Worm (Caenorhabditis elegans) whole organism, L2 larva: ENCODE data around the gene F11C7.2.

Experiments used
- F13H6.1 ChIP-seq: sonication (generic microtip); optimal IDR thresholded peaks from 2 replicates; lab custom pipeline; 2016; ENCODE audit warnings: missing genetic modification characterization, missing compliant biosample characterization
- R02D3.7 ChIP-seq: fragments of 150-350 bp; optimal IDR thresholded peaks from 2 replicates; lab custom pipeline; 2014; ENCODE audit warnings: missing biosample characterization, missing genetic modification characterization
- Y55F3AM.14 ChIP-seq: fragments of 200-800 bp; sonication (Bioruptor generic); optimal IDR thresholded peaks from 2 replicates; lab custom pipeline; 2018; ENCODE audit warnings: mild to moderate bottlenecking, missing genetic modification characterization, missing compliant biosample characterization
- ZK546.5 ChIP-seq: sonication (generic microtip); optimal IDR thresholded peaks from 2 replicates; lab custom pipeline; 2017; ENCODE audit warnings: missing biosample characterization, missing genetic modification characterization
- alr-1 ChIP-seq: fragments of 150-350 bp; optimal IDR thresholded peaks from 2 replicates; lab custom pipeline; 2014; ENCODE audit warnings: missing biosample characterization, missing genetic modification characterization
- aly-2 ChIP-seq: fragments of 150-350 bp; optimal IDR thresholded peaks from 2 replicates; lab custom pipeline; 2014; ENCODE audit warnings: missing biosample characterization, missing genetic modification characterization
- ama-1 ChIP-seq: fragments of 150-350 bp; optimal IDR thresholded peaks from 2 replicates; lab custom pipeline; 2018; ENCODE audit warnings: inconsistent platforms
- ceh-16 ChIP-seq: fragments of 150-350 bp; optimal IDR thresholded peaks from 2 replicates; lab custom pipeline; 2014; ENCODE audit warnings: missing biosample characterization, missing genetic modification characterization
- elt-1 ChIP-seq: fragments of 150-350 bp; optimal IDR thresholded peaks from 2 replicates; lab custom pipeline; 2014; ENCODE audit warnings: missing biosample characterization, missing genetic modification characterization
- elt-3 ChIP-seq: sonication (generic microtip); optimal IDR thresholded peaks from 2 replicates; lab custom pipeline; 2017; ENCODE audit warnings: missing biosample characterization, missing genetic modification characterization
- gmeb-1 ChIP-seq: fragments of 150-350 bp; optimal IDR thresholded peaks from 2 replicates; lab custom pipeline; 2014; ENCODE audit warnings: missing biosample characterization, missing genetic modification characterization
- lin-11 ChIP-seq: fragments of 150-350 bp; sonication (generic microtip); optimal IDR thresholded peaks from 2 replicates; lab custom pipeline; 2014; ENCODE audit warnings: missing biosample characterization, missing genetic modification characterization, inconsistent platforms, mixed read lengths
- lin-13 ChIP-seq: fragments of 150-350 bp; optimal IDR thresholded peaks from 2 replicates; lab custom pipeline; 2014; ENCODE audit warnings: missing biosample characterization, missing genetic modification reagents, missing genetic modification characterization
- lin-39 ChIP-seq: fragments of 150-350 bp; optimal IDR thresholded peaks from 2 replicates; lab custom pipeline; 2014; ENCODE audit warnings: missing biosample characterization, missing genetic modification reagents, missing genetic modification characterization
- lsy-2 ChIP-seq, 2 experiments: fragments of 150-350 bp in 1 of 2; sonication (generic microtip) in 1 of 2; optimal IDR thresholded peaks; 2 replicates each; lab custom pipeline; 2014 to 2017; ENCODE audit warnings: missing biosample characterization in 2 of 2, missing genetic modification characterization in 2 of 2
- mbf-1 ChIP-seq: sonication (generic microtip); optimal IDR thresholded peaks from 2 replicates; lab custom pipeline; 2017; ENCODE audit warnings: missing biosample characterization, missing genetic modification characterization
- mdl-1 ChIP-seq, 2 experiments: fragments of 150-350 bp in 1 of 2; sonication (generic microtip) in 1 of 2; optimal IDR thresholded peaks; 2 replicates each; lab custom pipeline; 2017; ENCODE audit warnings: missing biosample characterization in 2 of 2, missing genetic modification characterization in 2 of 2
- nhr-10 ChIP-seq: sonication (generic microtip); optimal IDR thresholded peaks from 2 replicates; lab custom pipeline; 2017; ENCODE audit warnings: missing biosample characterization, missing genetic modification characterization
- nhr-129 ChIP-seq: fragments of 150-350 bp; optimal IDR thresholded peaks from 2 replicates; lab custom pipeline; 2014; ENCODE audit warnings: missing biosample characterization, missing genetic modification characterization
- nhr-23 ChIP-seq: fragments of 150-350 bp; optimal IDR thresholded peaks from 2 replicates; lab custom pipeline; 2014; ENCODE audit warnings: missing biosample characterization, missing genetic modification reagents, missing genetic modification characterization
- nhr-237 ChIP-seq: fragments of 150-350 bp; optimal IDR thresholded peaks from 2 replicates; lab custom pipeline; 2014; ENCODE audit warnings: missing biosample characterization, missing genetic modification characterization
- nhr-25 ChIP-seq: fragments of 150-350 bp; sonication (generic microtip); optimal IDR thresholded peaks from 3 replicates; lab custom pipeline; 2014; ENCODE audit warnings: missing biosample characterization, missing genetic modification characterization
- nhr-6 ChIP-seq: fragments of 150-350 bp; optimal IDR thresholded peaks from 2 replicates; lab custom pipeline; 2014; ENCODE audit warnings: missing biosample characterization, missing genetic modification characterization
- nhr-77 ChIP-seq: fragments of 150-350 bp; optimal IDR thresholded peaks from 2 replicates; lab custom pipeline; 2014; ENCODE audit warnings: missing biosample characterization, missing genetic modification characterization
- skn-1 ChIP-seq: sonication (generic microtip); optimal IDR thresholded peaks from 2 replicates; lab custom pipeline; 2017; ENCODE audit warnings: missing biosample characterization, missing genetic modification characterization
- sma-3 ChIP-seq: sonication (generic microtip); optimal IDR thresholded peaks from 2 replicates; lab custom pipeline; 2016; ENCODE audit warnings: missing genetic modification reagents, missing genetic modification characterization, missing compliant biosample characterization
- snpc-4 ChIP-seq: fragments of 150-350 bp; optimal IDR thresholded peaks from 2 replicates; lab custom pipeline; 2014; ENCODE audit warnings: missing biosample characterization, missing genetic modification characterization
- unc-39 ChIP-seq: fragments of 150-350 bp; optimal IDR thresholded peaks from 2 replicates; lab custom pipeline; 2014; ENCODE audit warnings: missing biosample characterization, missing genetic modification characterization
- unc-55 ChIP-seq: fragments of 150-350 bp; sonication (generic microtip); optimal IDR thresholded peaks from 3 replicates; lab custom pipeline; 2014; ENCODE audit warnings: missing biosample characterization, missing genetic modification reagents, missing genetic modification characterization
- unc-62 ChIP-seq: fragments of 150-350 bp; optimal IDR thresholded peaks from 2 replicates; lab custom pipeline; 2014; ENCODE audit warnings: missing biosample characterization, missing genetic modification reagents, missing genetic modification characterization
- zag-1 ChIP-seq: fragments of 150-350 bp; optimal IDR thresholded peaks from 2 replicates; lab custom pipeline; 2014; ENCODE audit warnings: missing biosample characterization, missing genetic modification characterization
- ztf-11 ChIP-seq: sonication (generic microtip); optimal IDR thresholded peaks from 2 replicates; lab custom pipeline; 2017; ENCODE audit warnings: missing biosample characterization, missing genetic modification characterization
- ztf-4 ChIP-seq: fragments of 150-350 bp; optimal IDR thresholded peaks from 2 replicates; lab custom pipeline; 2014; ENCODE audit warnings: missing biosample characterization, missing genetic modification characterization

F11C7.2 gene

ce11 chrX:17356748-17357147 lies 39.9 kb upstream of the F11C7.2 start:
- TF ChIP-seq gmeb-1 (tag; lab: Kevin White, UChicago) (no peak), nhr-77 (tag; lab: Kevin White, UChicago) (no peak), R02D3.7 (tag; lab: Kevin White, UChicago) (no peak)

- TF ChIP-seq nhr-237 (tag; lab: Kevin White, UChicago) (no peak), ceh-16 (tag; lab: Kevin White, UChicago) (no peak), aly-2 (tag; lab: Kevin White, UChicago) (no peak), sma-3 (GFP tag; lab: Kevin White, UChicago) (no peak), ZK546.5 (tag; lab: Kevin White, UChicago) (no peak), nhr-25 (no peak), unc-62 (GFP tag; lab: Kevin White, UChicago) (no peak), skn-1 (tag; lab: Kevin White, UChicago) (no peak), ama-1 (lab: Kevin White, UChicago) (no peak), elt-1 (tag; lab: Kevin White, UChicago) (no peak)
Measured at ce11 chrX:17359452-17359851, 37.2 kb upstream of the F11C7.2 start, which contains the start of gene npr-36. TSS of gene npr-36 (plus strand) at chrX:17359752.

- TF ChIP-seq ztf-11 (tag; lab: Kevin White, UChicago) (no peak), snpc-4 (no peak), alr-1 (tag; lab: Kevin White, UChicago) (no peak), lin-13 (GFP tag; lab: Kevin White, UChicago) (no peak), unc-62 (GFP tag; lab: Kevin White, UChicago) (no peak), ceh-16 (tag; lab: Kevin White, UChicago) (no peak), elt-1 (tag; lab: Kevin White, UChicago) (no peak), lin-11 (no peak), lin-39 (tag; lab: Kevin White, UChicago) (no peak), nhr-6 (tag; lab: Kevin White, UChicago) (no peak), unc-39 (no peak), lsy-2 (tag; optimal IDR thresholded peaks at IDR 0.05; lab: Kevin White, UChicago) (no peak), mbf-1 (tag; lab: Kevin White, UChicago) (no peak), R02D3.7 (tag; lab: Kevin White, UChicago) (no peak), zag-1 (no peak), nhr-10 (no peak), ztf-4 (tag; lab: Kevin White, UChicago) (no peak), F13H6.1 (tag; lab: Kevin White, UChicago) (no peak), nhr-129 (tag; lab: Kevin White, UChicago) (no peak), ama-1 (lab: Kevin White, UChicago) (no peak)
Measured at ce11 chrX:17362529-17362928, 34.1 kb upstream of the F11C7.2 start, which contains the start of gene F10D7.11. TSS of gene F10D7.11 (plus strand) at chrX:17362829.

ce11 chrX:17363491-17363890 lies 33.1 kb upstream of the F11C7.2 start:
- TF ChIP-seq ztf-4 (tag; lab: Kevin White, UChicago) (no peak), mbf-1 (tag; lab: Kevin White, UChicago) (no peak), Y55F3AM.14 (GFP tag; lab: Kevin White, UChicago) (no peak), elt-1 (tag; lab: Kevin White, UChicago) (no peak), sma-3 (GFP tag; lab: Kevin White, UChicago) (peak; percentile 15), ceh-16 (tag; lab: Kevin White, UChicago) (no peak)

- TF ChIP-seq unc-39, result no peak
- TF ChIP-seq alr-1 (tag; lab: Kevin White, UChicago), result no peak
- TF ChIP-seq R02D3.7 (tag; lab: Kevin White, UChicago), result no peak
- TF ChIP-seq mdl-1 (tag; optimal IDR thresholded peaks at IDR 0.05; lab: Kevin White, UChicago), result no peak
- no peak for TF ChIP-seq elt-3 (tag; lab: Kevin White, UChicago)
- TF ChIP-seq unc-55 (GFP tag; lab: Kevin White, UChicago), result no peak
- no peak for TF ChIP-seq sma-3 (GFP tag; lab: Kevin White, UChicago)
- TF ChIP-seq F13H6.1 (tag; lab: Kevin White, UChicago), result no peak
- TF ChIP-seq nhr-23, result no peak
Measured at ce11 chrX:17368542-17368941, 28.1 kb upstream of the F11C7.2 start, which contains the start of gene mfsd-10. TSS of gene mfsd-10 (minus strand) at chrX:17368642.
